Worm (Caenorhabditis elegans) whole organism, mixed stage, embryonic: ENCODE measurements around the gene rab-33.

Experiments used
- blmp-1 ChIP-seq: fragments of 150-350 bp; optimal IDR thresholded peaks from 2 replicates; lab custom pipeline; 2014; ENCODE audit warnings: missing biosample characterization, missing genetic modification characterization
- ces-1 ChIP-seq: fragments of 150-350 bp; optimal IDR thresholded peaks from 2 replicates; lab custom pipeline; 2014; ENCODE audit warnings: missing biosample characterization, missing genetic modification reagents, missing genetic modification characterization
- elt-1 ChIP-seq: sonication (generic microtip); optimal IDR thresholded peaks from 2 replicates; lab custom pipeline; 2017; ENCODE audit warnings: missing genetic modification characterization, mild to moderate bottlenecking, missing compliant biosample characterization, antibody characterized with exemption, moderate library complexity, borderline replicate concordance; ENCODE audit not compliant: insufficient read depth
- flh-1 ChIP-seq: fragments of 200-800 bp; sonication (Bioruptor generic); optimal IDR thresholded peaks from 2 replicates; lab custom pipeline; 2018; ENCODE audit warnings: mild to moderate bottlenecking, missing genetic modification characterization, moderate library complexity, missing compliant biosample characterization
- lin-13 ChIP-seq: fragments of 150-350 bp; optimal IDR thresholded peaks from 2 replicates; lab custom pipeline; 2014; ENCODE audit warnings: missing biosample characterization, missing genetic modification characterization
- lsy-2 ChIP-seq: fragments of 150-350 bp; optimal IDR thresholded peaks from 2 replicates; lab custom pipeline; 2014; ENCODE audit warnings: missing biosample characterization, missing genetic modification characterization
- mab-5 ChIP-seq: fragments of 150-350 bp; optimal IDR thresholded peaks from 2 replicates; lab custom pipeline; 2014; ENCODE audit warnings: missing biosample characterization, missing genetic modification characterization
- nhr-237 ChIP-seq: fragments of 150-350 bp; optimal IDR thresholded peaks from 2 replicates; lab custom pipeline; 2014; ENCODE audit warnings: missing biosample characterization, missing genetic modification characterization
- pha-4 ChIP-seq: fragments of 150-350 bp; optimal IDR thresholded peaks from 2 replicates; lab custom pipeline; 2018; ENCODE audit warnings: missing biosample characterization, missing genetic modification reagents, missing genetic modification characterization
- snpc-4 ChIP-seq: fragments of 150-350 bp; optimal IDR thresholded peaks from 2 replicates; lab custom pipeline; 2014; ENCODE audit warnings: missing biosample characterization, missing genetic modification characterization
- unc-120 ChIP-seq: sonication (generic microtip); optimal IDR thresholded peaks from 2 replicates; lab custom pipeline; 2017; ENCODE audit warnings: missing genetic modification characterization, missing compliant biosample characterization; ENCODE audit not compliant: poor library complexity, severe bottlenecking
- unc-62 ChIP-seq: fragments of 150-350 bp; optimal IDR thresholded peaks from 2 replicates; lab custom pipeline; 2014; ENCODE audit warnings: missing biosample characterization, missing genetic modification reagents, missing genetic modification characterization
- zip-8 ChIP-seq: fragments of 150-350 bp; optimal IDR thresholded peaks from 2 replicates; lab custom pipeline; 2014; ENCODE audit warnings: missing biosample characterization, missing genetic modification characterization
- ztf-11 ChIP-seq: fragments of 150-350 bp; optimal IDR thresholded peaks from 2 replicates; lab custom pipeline; 2014; ENCODE audit warnings: missing biosample characterization, missing genetic modification characterization

ce11 chrIII:10460427-10461163 is 43.1 kb downstream of the rab-33 start, which contains the start of gene ecps-1:
- TF ChIP-seq lin-13 (tag; lab: Kevin White, UChicago), result peak; percentile 63
- TF ChIP-seq unc-62 (GFP tag; lab: Kevin White, UChicago), result no peak
- no peak for TF ChIP-seq elt-1 (tag; lab: Kevin White, UChicago)
- TF ChIP-seq unc-120 (tag; lab: Kevin White, UChicago), result no peak
- peak; percentile 74 for TF ChIP-seq lsy-2 (tag; lab: Kevin White, UChicago)
- no peak for TF ChIP-seq ztf-11 (tag; lab: Kevin White, UChicago)
- no peak for TF ChIP-seq snpc-4 (tag; lab: Kevin White, UChicago)
- peak; percentile 88 for TF ChIP-seq nhr-237 (tag; lab: Kevin White, UChicago)
- TF ChIP-seq ces-1 (GFP tag; lab: Kevin White, UChicago), result peak; percentile 85
- no peak for TF ChIP-seq mab-5
- no peak for TF ChIP-seq zip-8
- no peak for TF ChIP-seq blmp-1 (tag; lab: Kevin White, UChicago)
- TF ChIP-seq flh-1 (GFP tag; lab: Kevin White, UChicago), result no peak
- peak; percentile 66 for TF ChIP-seq pha-4
